Worm (Caenorhabditis elegans) whole organism, L2 larva: Measurements from ENCODE around the gene ptr-1.

Source experiments
- F13H6.1 ChIP-seq: sonication (generic microtip); optimal IDR thresholded peaks from 2 replicates; lab custom pipeline; 2016; ENCODE audit warnings: missing genetic modification characterization, missing compliant biosample characterization
- ama-1 ChIP-seq: fragments of 150-350 bp; optimal IDR thresholded peaks from 2 replicates; lab custom pipeline; 2018; ENCODE audit warnings: inconsistent platforms
- blmp-1 ChIP-seq: sonication (generic microtip); optimal IDR thresholded peaks from 2 replicates; lab custom pipeline; 2017; ENCODE audit warnings: missing genetic modification characterization, mild to moderate bottlenecking, missing compliant biosample characterization, antibody characterized with exemption, moderate library complexity; ENCODE audit not compliant: insufficient read depth
- ceh-82 ChIP-seq: fragments of 150-350 bp; optimal IDR thresholded peaks from 2 replicates; lab custom pipeline; 2014; ENCODE audit warnings: missing biosample characterization, missing genetic modification characterization
- fos-1 ChIP-seq: fragments of 150-350 bp; optimal IDR thresholded peaks from 2 replicates; lab custom pipeline; 2014; ENCODE audit warnings: missing biosample characterization, missing genetic modification characterization
- mab-5 ChIP-seq: fragments of 150-350 bp; optimal IDR thresholded peaks from 2 replicates; lab custom pipeline; 2014; ENCODE audit warnings: missing biosample characterization, missing genetic modification characterization
- mdl-1 ChIP-seq, 2 experiments: fragments of 150-350 bp in 1 of 2; sonication (generic microtip) in 1 of 2; optimal IDR thresholded peaks; 2 replicates each; lab custom pipeline; 2017; ENCODE audit warnings: missing biosample characterization in 2 of 2, missing genetic modification characterization in 2 of 2
- nhr-129 ChIP-seq: fragments of 150-350 bp; optimal IDR thresholded peaks from 2 replicates; lab custom pipeline; 2014; ENCODE audit warnings: missing biosample characterization, missing genetic modification characterization
- nhr-237 ChIP-seq: fragments of 150-350 bp; optimal IDR thresholded peaks from 2 replicates; lab custom pipeline; 2014; ENCODE audit warnings: missing biosample characterization, missing genetic modification characterization

ce11 chrV:9130766-9131165, 50.8 kb downstream of the ptr-1 start, which contains the start of gene F21C10.19:
- TF ChIP-seq ceh-82 (tag; lab: Kevin White, UChicago): no peak
- TF ChIP-seq mab-5 (tag; lab: Kevin White, UChicago): no peak
- TF ChIP-seq F13H6.1 (tag; lab: Kevin White, UChicago): no peak
- TF ChIP-seq nhr-237 (tag; lab: Kevin White, UChicago): no peak
- no peak for TF ChIP-seq ama-1 (lab: Kevin White, UChicago)
- TF ChIP-seq nhr-129 (tag; lab: Kevin White, UChicago): no peak
- TF ChIP-seq blmp-1 (tag; lab: Kevin White, UChicago): no peak
- no peak for TF ChIP-seq fos-1 (tag; lab: Kevin White, UChicago)
- TF ChIP-seq mdl-1 (tag; optimal IDR thresholded peaks at IDR 0.05; lab: Kevin White, UChicago): no peak
